Fruit fly (Drosophila melanogaster) S2 (cell line): ENCODE measurements around the gene Nfs1.

ENCODE experiments used
- CG8478 ChIP-seq: fragments of >200 bp; optimal IDR thresholded peaks from 2 replicates; lab custom pipeline; 2018
- CTCF ChIP-seq, 2 experiments: fragments of >200 bp; optimal IDR thresholded peaks; 2 replicates each; lab custom pipeline; 2018

The Nfs1 gene

dm6 chr2L:12045941-12046855 lies 46.7 kb downstream of the Nfs1 start, which contains the start of gene CG6770:
TSS of gene CG6770 (minus strand) at chr2L:12046118.
- TF ChIP-seq CG8478 (lab: Kevin White, UChicago) (no peak), CTCF (optimal IDR thresholded peaks at IDR 0.05; lab: Kevin White, UChicago) (no peak)

dm6 chr2L:12046856-12047230 lies 47.4 kb downstream of the Nfs1 start:
- TF ChIP-seq CG8478 (lab: Kevin White, UChicago) (no peak), CTCF (optimal IDR thresholded peaks at IDR 0.05; lab: Kevin White, UChicago) (no peak)

- TF ChIP-seq CG8478 (lab: Kevin White, UChicago) (no peak), CTCF (optimal IDR thresholded peaks at IDR 0.05; lab: Kevin White, UChicago) (no peak)
Measured at dm6 chr2L:12048723-12049122, 49.3 kb downstream of the Nfs1 start, which contains the start of gene Plzf. TSS of gene Plzf (minus strand) at chr2L:12048918.

- no peak for TF ChIP-seq CG8478 (lab: Kevin White, UChicago)
- no peak for TF ChIP-seq CTCF (optimal IDR thresholded peaks at IDR 0.05; lab: Kevin White, UChicago)
Measured at dm6 chr2L:12049133-12049532, 49.7 kb downstream of the Nfs1 start, which contains the start of gene PLCXD. TSS of gene PLCXD (plus strand) at chr2L:12049418.
